Worm (Caenorhabditis elegans) whole organism, mixed stage, embryonic: ENCODE data around the gene F25E5.1.

Experiments used
- M03D4.4 ChIP-seq: sonication (generic microtip); optimal IDR thresholded peaks from 2 replicates; lab custom pipeline; 2017; ENCODE audit warnings: mild to moderate bottlenecking, missing genetic modification characterization, missing compliant biosample characterization
- bed-3 ChIP-seq: fragments of 200-800 bp; sonication (Bioruptor generic); optimal IDR thresholded peaks from 3 replicates; lab custom pipeline; 2018; ENCODE audit warnings: mild to moderate bottlenecking, missing genetic modification characterization, moderate library complexity, missing compliant biosample characterization
- blmp-1 ChIP-seq: fragments of 150-350 bp; optimal IDR thresholded peaks from 2 replicates; lab custom pipeline; 2014; ENCODE audit warnings: missing biosample characterization, missing genetic modification characterization
- ceh-39 ChIP-seq: fragments of 150-350 bp; optimal IDR thresholded peaks from 2 replicates; lab custom pipeline; 2014; ENCODE audit warnings: missing biosample characterization, missing genetic modification characterization
- ceh-43 ChIP-seq: fragments of 200-800 bp; sonication (Bioruptor generic); optimal IDR thresholded peaks from 2 replicates; lab custom pipeline; 2018; ENCODE audit warnings: mild to moderate bottlenecking, missing genetic modification characterization, moderate library complexity, missing compliant biosample characterization
- ceh-83 ChIP-seq: fragments of 200-800 bp; sonication (Bioruptor generic); optimal IDR thresholded peaks from 2 replicates; lab custom pipeline; 2018; ENCODE audit warnings: mild to moderate bottlenecking, missing genetic modification characterization, missing compliant biosample characterization
- cnd-1 ChIP-seq: fragments of 200-800 bp; sonication (Bioruptor generic); optimal IDR thresholded peaks from 2 replicates; lab custom pipeline; 2018; ENCODE audit warnings: mild to moderate bottlenecking, missing genetic modification characterization, missing compliant biosample characterization
- elt-1 ChIP-seq: sonication (generic microtip); optimal IDR thresholded peaks from 2 replicates; lab custom pipeline; 2017; ENCODE audit warnings: missing genetic modification characterization, mild to moderate bottlenecking, missing compliant biosample characterization, antibody characterized with exemption, moderate library complexity, borderline replicate concordance; ENCODE audit not compliant: insufficient read depth
- elt-3 ChIP-seq: fragments of 150-350 bp; optimal IDR thresholded peaks from 2 replicates; lab custom pipeline; 2014; ENCODE audit warnings: missing biosample characterization, missing genetic modification characterization
- flh-1 ChIP-seq: fragments of 200-800 bp; sonication (Bioruptor generic); optimal IDR thresholded peaks from 2 replicates; lab custom pipeline; 2018; ENCODE audit warnings: mild to moderate bottlenecking, missing genetic modification characterization, moderate library complexity, missing compliant biosample characterization
- ham-2 ChIP-seq: fragments of 200-800 bp; sonication (Bioruptor generic); optimal IDR thresholded peaks from 2 replicates; lab custom pipeline; 2018; ENCODE audit warnings: mild to moderate bottlenecking, missing genetic modification characterization, missing compliant biosample characterization
- hlh-1 ChIP-seq: fragments of 150-350 bp; optimal IDR thresholded peaks from 2 replicates; lab custom pipeline; 2014; ENCODE audit warnings: missing biosample characterization, missing genetic modification reagents, missing genetic modification characterization
- lin-13 ChIP-seq: fragments of 150-350 bp; optimal IDR thresholded peaks from 2 replicates; lab custom pipeline; 2014; ENCODE audit warnings: missing biosample characterization, missing genetic modification characterization
- lin-32 ChIP-seq: fragments of 200-800 bp; sonication (Bioruptor generic); optimal IDR thresholded peaks from 2 replicates; lab custom pipeline; 2018; ENCODE audit warnings: mild to moderate bottlenecking, missing genetic modification characterization, missing compliant biosample characterization
- lsy-2 ChIP-seq: fragments of 150-350 bp; optimal IDR thresholded peaks from 2 replicates; lab custom pipeline; 2014; ENCODE audit warnings: missing biosample characterization, missing genetic modification characterization
- mab-5 ChIP-seq: fragments of 150-350 bp; optimal IDR thresholded peaks from 2 replicates; lab custom pipeline; 2014; ENCODE audit warnings: missing biosample characterization, missing genetic modification characterization
- mep-1 ChIP-seq: fragments of 150-350 bp; optimal IDR thresholded peaks from 2 replicates; lab custom pipeline; 2017; ENCODE audit warnings: missing biosample characterization, missing genetic modification reagents, missing genetic modification characterization, inconsistent platforms
- mls-2 ChIP-seq: sonication (generic microtip); optimal IDR thresholded peaks from 2 replicates; lab custom pipeline; 2016; ENCODE audit warnings: mild to moderate bottlenecking, missing genetic modification characterization, moderate library complexity, missing compliant biosample characterization
- nhr-12 ChIP-seq: fragments of 150-350 bp; optimal IDR thresholded peaks from 2 replicates; lab custom pipeline; 2014; ENCODE audit warnings: missing biosample characterization, missing genetic modification characterization
- nhr-2 ChIP-seq: fragments of 150-350 bp; optimal IDR thresholded peaks from 2 replicates; lab custom pipeline; 2014; ENCODE audit warnings: missing biosample characterization, missing genetic modification characterization
- nhr-237 ChIP-seq: fragments of 150-350 bp; optimal IDR thresholded peaks from 2 replicates; lab custom pipeline; 2014; ENCODE audit warnings: missing biosample characterization, missing genetic modification characterization
- nhr-28 ChIP-seq: fragments of 150-350 bp; optimal IDR thresholded peaks from 2 replicates; lab custom pipeline; 2014; ENCODE audit warnings: missing biosample characterization, missing genetic modification characterization
- nhr-76 ChIP-seq: sonication (generic microtip); optimal IDR thresholded peaks from 2 replicates; lab custom pipeline; 2017; ENCODE audit warnings: missing biosample characterization, missing genetic modification characterization
- pha-4 ChIP-seq: fragments of 150-350 bp; optimal IDR thresholded peaks from 2 replicates; lab custom pipeline; 2018; ENCODE audit warnings: missing biosample characterization, missing genetic modification reagents, missing genetic modification characterization
- sem-2 ChIP-seq: fragments of 200-800 bp; sonication (Bioruptor generic); optimal IDR thresholded peaks from 2 replicates; lab custom pipeline; 2018; ENCODE audit warnings: mild to moderate bottlenecking, missing genetic modification characterization, missing compliant biosample characterization
- snpc-4 ChIP-seq: fragments of 150-350 bp; optimal IDR thresholded peaks from 2 replicates; lab custom pipeline; 2014; ENCODE audit warnings: missing biosample characterization, missing genetic modification characterization
- sptf-1 ChIP-seq: sonication (generic microtip); optimal IDR thresholded peaks from 2 replicates; lab custom pipeline; 2017; ENCODE audit warnings: mild to moderate bottlenecking, missing genetic modification characterization, moderate library complexity, missing compliant biosample characterization
- tbx-8 ChIP-seq: fragments of 200-800 bp; sonication (Bioruptor generic); optimal IDR thresholded peaks from 2 replicates; lab custom pipeline; 2018; ENCODE audit warnings: mild to moderate bottlenecking, missing genetic modification characterization, moderate library complexity, missing compliant biosample characterization
- unc-120 ChIP-seq: sonication (generic microtip); optimal IDR thresholded peaks from 2 replicates; lab custom pipeline; 2017; ENCODE audit warnings: missing genetic modification characterization, missing compliant biosample characterization; ENCODE audit not compliant: poor library complexity, severe bottlenecking
- unc-62 ChIP-seq: fragments of 150-350 bp; optimal IDR thresholded peaks from 2 replicates; lab custom pipeline; 2014; ENCODE audit warnings: missing biosample characterization, missing genetic modification reagents, missing genetic modification characterization
- zip-8 ChIP-seq: fragments of 150-350 bp; optimal IDR thresholded peaks from 2 replicates; lab custom pipeline; 2014; ENCODE audit warnings: missing biosample characterization, missing genetic modification characterization
- ztf-11 ChIP-seq: fragments of 150-350 bp; optimal IDR thresholded peaks from 2 replicates; lab custom pipeline; 2014; ENCODE audit warnings: missing biosample characterization, missing genetic modification characterization

The F25E5.1 gene

DNA sequence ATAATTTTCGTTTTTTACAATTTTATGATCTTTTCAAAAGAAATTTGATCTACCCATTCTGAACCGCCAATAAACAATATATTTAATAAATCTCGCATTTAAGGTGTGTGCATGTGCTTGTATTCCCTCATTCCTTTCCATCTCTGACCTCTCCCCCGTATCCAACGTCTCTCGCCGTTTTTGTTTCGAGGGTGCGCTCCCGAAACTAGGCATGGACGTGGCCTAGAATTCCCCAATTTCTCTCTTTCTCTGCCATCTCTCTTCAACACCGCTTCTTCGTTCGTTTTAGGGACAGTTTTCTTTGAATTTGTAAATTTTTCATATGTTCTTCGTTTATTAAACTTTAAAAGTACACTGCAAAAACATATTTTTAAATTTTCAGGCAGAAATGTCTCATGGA is at the start of gene F25E5.1:
TSS of gene F25E5.1 (plus strand) at position 376 of the 400 bp plus-strand sequence.
- TF ChIP-seq ham-2 (GFP tag; lab: Kevin White, UChicago) (no peak), mep-1 (tag; lab: Kevin White, UChicago) (peak; percentile 59), nhr-237 (tag; lab: Kevin White, UChicago) (peak; percentile 31), unc-120 (tag; lab: Kevin White, UChicago) (peak; percentile 98), sptf-1 (tag; lab: Kevin White, UChicago) (peak; percentile 45), lin-13 (tag; lab: Kevin White, UChicago) (peak; percentile 54), M03D4.4 (tag; lab: Kevin White, UChicago) (peak; percentile 37), lsy-2 (tag; lab: Kevin White, UChicago) (peak; percentile 58), cnd-1 (tag; lab: Kevin White, UChicago) (no peak), pha-4 (tag; lab: Kevin White, UChicago) (peak; percentile 44)

DNA sequence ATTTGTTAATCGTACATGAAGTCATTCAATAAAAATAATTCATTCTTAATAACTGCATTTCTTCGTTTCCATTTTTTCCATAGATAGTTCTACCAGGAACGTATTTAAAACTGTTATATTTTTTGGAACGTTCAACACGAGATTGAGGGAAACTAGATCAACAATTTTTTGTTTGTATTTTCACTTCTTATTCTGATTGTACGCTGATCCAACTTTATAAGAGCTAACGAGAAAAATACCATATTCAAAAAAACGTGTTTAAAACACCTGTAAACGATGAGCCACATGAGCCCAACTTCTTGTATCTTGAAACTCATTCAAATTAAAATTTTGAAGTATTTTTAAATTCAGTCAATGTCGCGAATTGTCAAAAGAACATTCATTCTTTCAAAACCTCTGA is 49.1 kb upstream of the F25E5.1 start:
- no peak for TF ChIP-seq ham-2 (GFP tag; lab: Kevin White, UChicago)
- no peak for TF ChIP-seq lin-13 (tag; lab: Kevin White, UChicago)
- TF ChIP-seq elt-3 (tag; lab: Kevin White, UChicago): no peak
- TF ChIP-seq snpc-4: no peak
- TF ChIP-seq elt-1 (tag; lab: Kevin White, UChicago): no peak
- TF ChIP-seq tbx-8 (GFP tag; lab: Kevin White, UChicago): no peak
- TF ChIP-seq bed-3: no peak
- no peak for TF ChIP-seq sptf-1 (tag; lab: Kevin White, UChicago)
- no peak for TF ChIP-seq nhr-237 (tag; lab: Kevin White, UChicago)
- TF ChIP-seq ceh-83 (GFP tag; lab: Kevin White, UChicago): no peak
- TF ChIP-seq nhr-12: no peak
- TF ChIP-seq nhr-28: no peak
- no peak for TF ChIP-seq nhr-76 (tag; lab: Kevin White, UChicago)
- no peak for TF ChIP-seq unc-120 (tag; lab: Kevin White, UChicago)
- TF ChIP-seq unc-62 (GFP tag; lab: Kevin White, UChicago): no peak
- TF ChIP-seq cnd-1 (tag; lab: Kevin White, UChicago): no peak
- no peak for TF ChIP-seq ceh-39 (tag; lab: Kevin White, UChicago)
- TF ChIP-seq sem-2 (GFP tag; lab: Kevin White, UChicago): no peak

DNA sequence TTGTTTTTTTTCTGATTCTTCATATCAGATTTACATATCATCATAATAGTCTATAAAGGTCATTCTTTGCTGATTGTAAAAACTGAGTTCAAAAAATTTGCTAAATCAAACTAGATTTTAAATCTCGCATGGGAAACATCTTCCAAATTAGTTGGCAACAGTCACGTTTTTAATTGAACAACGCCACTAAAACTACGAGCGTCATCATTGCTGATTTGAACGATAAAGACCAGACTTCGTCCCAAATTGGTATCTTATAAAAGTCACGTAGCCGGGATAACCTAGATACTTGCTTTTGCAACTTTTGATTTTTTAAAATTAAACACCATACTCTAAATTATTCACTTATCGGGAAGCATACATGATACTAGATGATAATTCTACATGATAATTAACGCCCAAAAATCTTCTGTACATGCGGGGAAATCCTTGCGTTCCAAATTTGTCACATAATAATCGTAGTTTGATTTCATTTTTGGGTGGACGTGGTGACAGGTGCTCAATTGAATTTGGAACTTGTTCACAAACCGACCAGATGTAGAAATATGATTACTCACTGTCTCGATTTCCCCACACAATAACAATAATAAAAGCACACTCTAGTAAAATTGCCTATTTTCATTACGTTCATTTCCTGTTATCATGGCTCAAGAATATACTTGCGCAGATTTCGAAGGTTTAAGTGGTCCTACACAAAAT is 48.5 kb upstream of the F25E5.1 start, which contains the start of gene srw-67:
TSS of gene srw-67 (plus strand) at position 643 of the 699 bp plus-strand sequence.
- TF ChIP-seq nhr-2 (tag; lab: Kevin White, UChicago) (no peak), elt-3 (tag; lab: Kevin White, UChicago) (no peak), snpc-4 (no peak), mab-5 (tag; lab: Kevin White, UChicago) (no peak), blmp-1 (tag; lab: Kevin White, UChicago) (no peak), zip-8 (tag; lab: Kevin White, UChicago) (no peak), ztf-11 (no peak), nhr-237 (tag; lab: Kevin White, UChicago) (no peak), lin-13 (tag; lab: Kevin White, UChicago) (no peak), pha-4 (tag; lab: Kevin White, UChicago) (no peak), mls-2 (tag; lab: Kevin White, UChicago) (no peak), unc-62 (GFP tag; lab: Kevin White, UChicago) (no peak)

DNA sequence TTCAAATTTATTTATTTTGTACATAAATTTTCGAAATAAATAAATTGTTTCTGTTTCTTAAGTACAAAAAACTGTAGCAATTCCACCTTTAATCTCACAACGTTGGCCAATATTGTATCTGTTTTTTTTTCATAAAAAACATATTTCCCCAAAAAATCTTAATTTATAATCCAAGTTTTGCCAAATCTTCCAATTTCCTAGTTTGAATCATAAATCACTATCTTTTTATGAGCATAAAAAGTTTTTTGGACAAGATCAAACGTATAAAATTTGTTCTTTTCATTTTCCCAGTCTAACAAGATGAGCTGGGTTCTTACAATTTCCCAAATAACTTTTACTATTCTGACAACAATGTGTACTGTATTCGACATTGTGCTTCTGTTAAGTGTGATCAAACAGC is 45.5 kb upstream of the F25E5.1 start, which contains the start of gene srxa-4:
TSS of gene srxa-4 (plus strand) at position 301 of the 400 bp plus-strand sequence.
- no peak for TF ChIP-seq unc-62 (GFP tag; lab: Kevin White, UChicago)
- TF ChIP-seq, all 35 proteins: peak for 0

DNA sequence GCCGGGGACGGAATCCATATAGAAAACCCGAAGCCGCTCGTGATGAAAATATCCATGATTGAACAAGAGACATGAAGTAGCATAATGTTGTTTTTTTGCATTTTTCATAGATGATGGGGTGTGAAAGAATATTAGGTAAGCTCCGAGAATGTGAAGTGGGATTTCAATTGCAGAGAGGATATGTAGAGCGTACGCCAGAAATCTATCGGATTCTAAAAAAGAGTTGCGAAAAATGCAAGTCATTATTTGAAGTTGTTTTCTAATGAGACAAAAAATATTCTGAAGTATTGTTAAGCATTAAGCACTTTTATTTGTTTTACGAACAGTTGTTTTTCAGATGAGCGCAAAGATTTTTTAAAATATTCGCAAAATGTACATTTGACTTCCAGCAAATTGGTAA is 41.3 kb upstream of the F25E5.1 start, which contains the start of gene F18E3.10:
TSS of gene F18E3.10 (minus strand) at position 101 of the 400 bp plus-strand sequence.
- TF ChIP-seq nhr-28 (no peak), elt-3 (tag; lab: Kevin White, UChicago) (no peak), lsy-2 (tag; lab: Kevin White, UChicago) (no peak), lin-32 (GFP tag; lab: Kevin White, UChicago) (no peak), sptf-1 (tag; lab: Kevin White, UChicago) (no peak), nhr-2 (tag; lab: Kevin White, UChicago) (no peak), hlh-1 (no peak), ceh-43 (GFP tag; lab: Kevin White, UChicago) (no peak), ztf-11 (no peak), ceh-83 (GFP tag; lab: Kevin White, UChicago) (no peak), zip-8 (tag; lab: Kevin White, UChicago) (no peak), flh-1 (GFP tag; lab: Kevin White, UChicago) (no peak), bed-3 (no peak), nhr-76 (tag; lab: Kevin White, UChicago) (no peak), ceh-39 (tag; lab: Kevin White, UChicago) (no peak), sem-2 (GFP tag; lab: Kevin White, UChicago) (no peak), mab-5 (tag; lab: Kevin White, UChicago) (no peak), M03D4.4 (tag; lab: Kevin White, UChicago) (no peak)
